Fruit fly (Drosophila melanogaster) Kc167 (cell line): Measurements from ENCODE around the gene Hnf4.

Experiments
- Myc ChIP-seq: fragments of >200 bp; optimal IDR thresholded peaks from 2 replicates; lab custom pipeline; 2017; ENCODE audit warnings: missing external identifiers
- Sin3A ChIP-seq: fragments of >200 bp; optimal IDR thresholded peaks from 2 replicates; lab custom pipeline; 2018; ENCODE audit warnings: missing external identifiers
- h ChIP-seq: fragments of >200 bp; optimal IDR thresholded peaks from 3 replicates; lab custom pipeline; 2018; ENCODE audit warnings: missing external identifiers
- insv ChIP-seq: fragments of >200 bp; optimal IDR thresholded peaks from 3 replicates; lab custom pipeline; 2018; ENCODE audit warnings: missing external identifiers
- psq ChIP-seq: fragments of >200 bp; optimal IDR thresholded peaks from 2 replicates; lab custom pipeline; 2017; ENCODE audit warnings: missing external identifiers
- ttk ChIP-seq: sonication (Bioruptor generic); optimal IDR thresholded peaks from 2 replicates; lab custom pipeline; 2017; ENCODE audit warnings: missing external identifiers

Hnf4 gene

dm6 chr2L:8732702-8733101 is 23.3 kb upstream of the Hnf4 start:
- TF ChIP-seq Sin3A (lab: Kevin White, UChicago) (no peak), ttk (lab: Kevin White, UChicago) (no peak), Myc (lab: Kevin White, UChicago) (no peak)

dm6 chr2L:8721028-8721427 is 11.6 kb upstream of the Hnf4 start:
- TF ChIP-seq Sin3A (lab: Kevin White, UChicago), result no peak
- no peak for TF ChIP-seq ttk (lab: Kevin White, UChicago)
- TF ChIP-seq h, result no peak
- no peak for TF ChIP-seq Myc (lab: Kevin White, UChicago)
- no peak for TF ChIP-seq insv (lab: Kevin White, UChicago)
- no peak for TF ChIP-seq psq (lab: Kevin White, UChicago)

dm6 chr2L:8719757-8720156 is 10.3 kb upstream of the Hnf4 start:
- TF ChIP-seq psq (lab: Kevin White, UChicago) (no peak), ttk (lab: Kevin White, UChicago) (no peak), insv (lab: Kevin White, UChicago) (no peak), Myc (lab: Kevin White, UChicago) (no peak), Sin3A (lab: Kevin White, UChicago) (no peak), h (no peak)

- TF ChIP-seq insv (lab: Kevin White, UChicago) (no peak), Myc (lab: Kevin White, UChicago) (no peak), ttk (lab: Kevin White, UChicago) (no peak), h (no peak), psq (lab: Kevin White, UChicago) (no peak), Sin3A (lab: Kevin White, UChicago) (no peak)
These were observed 8.4 kb upstream of the Hnf4 start for dm6 chr2L:8717618-8718336.

dm6 chr2L:8716383-8716782 is 7.0 kb upstream of the Hnf4 start:
- no peak for TF ChIP-seq ttk (lab: Kevin White, UChicago)
- TF ChIP-seq insv (lab: Kevin White, UChicago), result no peak
- TF ChIP-seq Sin3A (lab: Kevin White, UChicago), result no peak
- no peak for TF ChIP-seq Myc (lab: Kevin White, UChicago)
- no peak for TF ChIP-seq h
- no peak for TF ChIP-seq psq (lab: Kevin White, UChicago)

- no peak for TF ChIP-seq Myc (lab: Kevin White, UChicago)
These were observed 6.0 kb upstream of the Hnf4 start for dm6 chr2L:8715454-8715853.

- TF ChIP-seq h (no peak), ttk (lab: Kevin White, UChicago) (no peak), Sin3A (lab: Kevin White, UChicago) (no peak), psq (lab: Kevin White, UChicago) (no peak), Myc (lab: Kevin White, UChicago) (no peak), insv (lab: Kevin White, UChicago) (no peak)
These were observed 5.1 kb upstream of the Hnf4 start for dm6 chr2L:8714513-8714912.

dm6 chr2L:8709078-8709399 is 372 bp downstream of the Hnf4 start:
- TF ChIP-seq ttk (lab: Kevin White, UChicago) (no peak), insv (lab: Kevin White, UChicago) (no peak), Sin3A (lab: Kevin White, UChicago) (no peak), h (no peak), Myc (lab: Kevin White, UChicago) (no peak), psq (lab: Kevin White, UChicago) (no peak)

- TF ChIP-seq Sin3A (lab: Kevin White, UChicago), result no peak
- no peak for TF ChIP-seq insv (lab: Kevin White, UChicago)
- no peak for TF ChIP-seq ttk (lab: Kevin White, UChicago)
- no peak for TF ChIP-seq psq (lab: Kevin White, UChicago)
- TF ChIP-seq Myc (lab: Kevin White, UChicago), result no peak
- no peak for TF ChIP-seq h
These were observed 873 bp downstream of the Hnf4 start for dm6 chr2L:8708399-8709077.

dm6 chr2L:8707522-8707921 is 1.9 kb downstream of the Hnf4 start:
- no peak for TF ChIP-seq insv (lab: Kevin White, UChicago)
- TF ChIP-seq Myc (lab: Kevin White, UChicago), result no peak
- TF ChIP-seq ttk (lab: Kevin White, UChicago), result no peak
- no peak for TF ChIP-seq Sin3A (lab: Kevin White, UChicago)
- no peak for TF ChIP-seq psq (lab: Kevin White, UChicago)
- TF ChIP-seq h, result no peak

- no peak for TF ChIP-seq psq (lab: Kevin White, UChicago)
- TF ChIP-seq Myc (lab: Kevin White, UChicago), result no peak
- TF ChIP-seq ttk (lab: Kevin White, UChicago), result no peak
These were observed 4.5 kb downstream of the Hnf4 start, which contains the start of gene CatB for dm6 chr2L:8704648-8705622. Gene CatB, plus strand, starts transcription at chr2L:8705572.
